Fruit fly (Drosophila melanogaster) whole organism, wandering third instar larva: ENCODE measurements around the gene CG14969.

Source experiments
- CrebA ChIP-seq: fragments of 200-800 bp; sonication (Bioruptor generic); optimal IDR thresholded peaks from 2 replicates; lab custom pipeline; 2016; ENCODE audit warnings: missing biosample characterization, mild to moderate bottlenecking, missing genetic modification characterization, borderline replicate concordance
- Dfd ChIP-seq: fragments of >200 bp; optimal IDR thresholded peaks from 2 replicates; lab custom pipeline; 2017; ENCODE audit warnings: missing biosample characterization, missing genetic modification characterization
- Dif ChIP-seq: fragments of 200-275, 200-300 bp; sonication (Bioruptor generic); optimal IDR thresholded peaks from 2 replicates; lab custom pipeline; 2018; ENCODE audit warnings: missing biosample characterization, missing genetic modification characterization; ENCODE audit not compliant: partially characterized antibody
- HLH106 ChIP-seq: fragments of 200-800 bp; optimal IDR thresholded peaks from 3 replicates; lab custom pipeline; 2019; ENCODE audit warnings: missing biosample characterization, mild to moderate bottlenecking, missing genetic modification characterization, moderate library complexity
- Hnf4 ChIP-seq: fragments of 200-800 bp; sonication (Bioruptor generic); optimal IDR thresholded peaks from 2 replicates; lab custom pipeline; 2016; ENCODE audit warnings: missing biosample characterization, mild to moderate bottlenecking, missing genetic modification characterization
- Hr83 ChIP-seq: fragments of 200-300 bp; sonication (Bioruptor generic); optimal IDR thresholded peaks from 2 replicates; lab custom pipeline; 2016; ENCODE audit warnings: missing biosample characterization, mild to moderate bottlenecking, missing genetic modification characterization, moderate library complexity; ENCODE audit not compliant: poor library complexity, severe bottlenecking
- Jra ChIP-seq: sonication (Bioruptor generic); optimal IDR thresholded peaks from 2 replicates; lab custom pipeline; 2016; ENCODE audit warnings: missing biosample characterization, missing genetic modification characterization
- Mio ChIP-seq: sonication (Bioruptor generic); optimal IDR thresholded peaks from 2 replicates; lab custom pipeline; 2016; ENCODE audit warnings: missing biosample characterization, missing genetic modification characterization
- Myc ChIP-seq: fragments of >200 bp; optimal IDR thresholded peaks from 2 replicates; lab custom pipeline; 2017
- N ChIP-seq: fragments of >200 bp; optimal IDR thresholded peaks from 2 replicates; lab custom pipeline; 2018; ENCODE audit warnings: missing biosample characterization, missing external identifiers, missing genetic modification characterization
- OdsH ChIP-seq: fragments of 200-800 bp; sonication (Bioruptor generic); optimal IDR thresholded peaks from 2 replicates; lab custom pipeline; 2016; ENCODE audit warnings: missing biosample characterization, mild to moderate bottlenecking, missing genetic modification characterization
- Rel ChIP-seq, 2 experiments: fragments of 200-800 bp; sonication (Bioruptor generic) in 1 of 2; optimal IDR thresholded peaks; 2 replicates in 1 of 2; 3 replicates in 1 of 2; lab custom pipeline; 2016 to 2019; ENCODE audit warnings: mild to moderate bottlenecking in 2 of 2, missing biosample characterization in 2 of 2, missing genetic modification characterization in 2 of 2, moderate library complexity in 1 of 2
- Sp1 ChIP-seq: fragments of 200-800 bp; sonication (Bioruptor generic); optimal IDR thresholded peaks from 3 replicates; lab custom pipeline; 2019; ENCODE audit warnings: missing biosample characterization, mild to moderate bottlenecking, missing genetic modification characterization, moderate library complexity
- br ChIP-seq: fragments of 200-800 bp; sonication (Bioruptor generic); optimal IDR thresholded peaks from 2 replicates; lab custom pipeline; 2016; ENCODE audit warnings: missing biosample characterization, missing genetic modification characterization
- dl ChIP-seq, 2 experiments: fragments of 175-275, 200-275 bp in 1 of 2; fragments of 200-275 bp in 1 of 2; sonication (Bioruptor generic); optimal IDR thresholded peaks; lab custom pipeline; 2018; ENCODE audit warnings: mild to moderate bottlenecking in 2 of 2, missing biosample characterization in 2 of 2, missing genetic modification characterization in 2 of 2, moderate library complexity in 2 of 2; ENCODE audit not compliant: partially characterized antibody in 2 of 2, insufficient read depth in 1 of 2
- dmrt93B ChIP-seq: fragments of 200-800 bp; sonication (Bioruptor generic); optimal IDR thresholded peaks from 2 replicates; lab custom pipeline; 2018; ENCODE audit warnings: missing biosample characterization, mild to moderate bottlenecking, missing genetic modification characterization
- foxo ChIP-seq, 2 experiments: fragments of 200-800 bp; sonication (Bioruptor generic); optimal IDR thresholded peaks; 2 replicates in 1 of 2; 3 replicates in 1 of 2; lab custom pipeline; 2016 to 2017; ENCODE audit warnings: missing biosample characterization in 2 of 2, missing genetic modification characterization in 2 of 2
- fru ChIP-seq: fragments of 200-800 bp; sonication (Bioruptor generic); optimal IDR thresholded peaks from 3 replicates; lab custom pipeline; 2016; ENCODE audit warnings: missing biosample characterization, mild to moderate bottlenecking, missing genetic modification characterization
- h ChIP-seq: fragments of 200-800 bp; sonication (Bioruptor generic); optimal IDR thresholded peaks from 3 replicates; lab custom pipeline; 2016; ENCODE audit warnings: missing biosample characterization, mild to moderate bottlenecking, missing genetic modification characterization
- jim ChIP-seq: fragments of 175-275, 200-325 bp; sonication (Bioruptor generic); optimal IDR thresholded peaks from 2 replicates; lab custom pipeline; 2016; ENCODE audit warnings: missing biosample characterization, mild to moderate bottlenecking, missing genetic modification characterization
- pan ChIP-seq: fragments of >200 bp; optimal IDR thresholded peaks from 2 replicates; lab custom pipeline; 2017
- psq ChIP-seq: fragments of 200-800 bp; sonication (Bioruptor generic); optimal IDR thresholded peaks from 3 replicates; lab custom pipeline; 2017; ENCODE audit warnings: missing biosample characterization, mild to moderate bottlenecking, missing genetic modification characterization, moderate library complexity
- sage ChIP-seq: fragments of 200-800 bp; sonication (Bioruptor generic); optimal IDR thresholded peaks from 2 replicates; lab custom pipeline; 2016; ENCODE audit warnings: missing biosample characterization, mild to moderate bottlenecking, missing genetic modification characterization
- sv ChIP-seq: fragments of 200-800 bp; sonication (Bioruptor generic); optimal IDR thresholded peaks from 3 replicates; lab custom pipeline; 2016; ENCODE audit warnings: missing biosample characterization, missing genetic modification characterization
- tai ChIP-seq: sonication (Bioruptor generic); optimal IDR thresholded peaks from 2 replicates; lab custom pipeline; 2016; ENCODE audit warnings: missing biosample characterization, missing genetic modification characterization
- usp ChIP-seq: fragments of >200 bp; optimal IDR thresholded peaks from 2 replicates; lab custom pipeline; 2017; ENCODE audit warnings: missing biosample characterization, missing genetic modification characterization
- woc ChIP-seq: sonication (Bioruptor generic); optimal IDR thresholded peaks from 2 replicates; lab custom pipeline; 2016; ENCODE audit warnings: missing biosample characterization, mild to moderate bottlenecking, missing genetic modification characterization

Gene CG14969

DNA sequence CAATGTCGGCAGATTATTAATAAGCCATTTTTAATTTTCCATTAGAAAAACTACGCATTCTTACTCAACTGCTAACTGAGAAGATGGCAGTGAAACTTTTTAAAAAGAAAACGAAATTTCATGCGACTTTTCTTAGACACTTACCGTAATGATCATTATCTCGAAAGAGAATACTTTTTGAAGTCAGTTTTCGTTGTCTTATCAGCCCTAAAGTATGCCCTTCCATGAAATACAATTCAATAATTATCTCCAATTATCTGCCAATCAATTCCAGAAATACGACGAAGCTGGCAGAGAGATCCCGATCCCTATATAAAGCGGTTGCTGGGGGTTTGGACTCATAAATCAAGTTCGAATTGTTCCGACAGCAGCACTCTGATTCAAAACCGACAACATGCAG lies 18.3 kb downstream of the CG14969 start, which contains the start of gene Drsl5:
Drsl5 (plus strand) TSS at position 341 of the 400 bp plus-strand sequence.
- TF ChIP-seq Jra: no peak
- TF ChIP-seq Myc (lab: Kevin White, UChicago): peak; percentile 24

DNA sequence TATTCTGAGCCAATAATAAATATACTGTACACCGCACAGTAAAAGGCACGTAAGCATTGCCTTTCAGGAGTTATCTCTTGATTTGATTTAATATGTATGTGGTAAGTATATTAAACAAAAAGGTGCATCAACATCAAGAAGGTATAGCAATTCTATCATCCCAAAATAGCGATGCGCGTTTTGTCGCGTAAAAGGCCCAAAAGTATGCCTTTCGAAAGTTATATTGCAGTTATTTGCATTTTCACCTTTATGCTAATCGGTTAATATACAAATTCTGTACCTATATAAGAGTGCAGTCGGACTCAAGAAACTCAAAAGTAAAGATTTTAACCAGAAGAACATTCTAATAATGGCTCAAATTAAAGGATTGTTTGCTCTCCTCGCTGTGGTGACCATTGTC lies 19.5 kb downstream of the CG14969 start, which contains the start of gene Drsl4:
Drsl4 (plus strand) TSS at position 333 of the 400 bp plus-strand sequence.
- peak; percentile 9 for TF ChIP-seq Hnf4 (GFP tag; lab: Kevin White, UChicago)
- no peak for TF ChIP-seq br (GFP tag; lab: Kevin White, UChicago)
- no peak for TF ChIP-seq foxo (GFP tag; optimal IDR thresholded peaks at IDR 0.05; lab: Kevin White, UChicago)
- TF ChIP-seq usp (GFP tag; lab: Kevin White, UChicago): no peak
- TF ChIP-seq Myc (lab: Kevin White, UChicago): peak; percentile 68
- no peak for TF ChIP-seq sv
- no peak for TF ChIP-seq jim
- TF ChIP-seq psq (GFP tag; lab: Kevin White, UChicago): no peak

DNA sequence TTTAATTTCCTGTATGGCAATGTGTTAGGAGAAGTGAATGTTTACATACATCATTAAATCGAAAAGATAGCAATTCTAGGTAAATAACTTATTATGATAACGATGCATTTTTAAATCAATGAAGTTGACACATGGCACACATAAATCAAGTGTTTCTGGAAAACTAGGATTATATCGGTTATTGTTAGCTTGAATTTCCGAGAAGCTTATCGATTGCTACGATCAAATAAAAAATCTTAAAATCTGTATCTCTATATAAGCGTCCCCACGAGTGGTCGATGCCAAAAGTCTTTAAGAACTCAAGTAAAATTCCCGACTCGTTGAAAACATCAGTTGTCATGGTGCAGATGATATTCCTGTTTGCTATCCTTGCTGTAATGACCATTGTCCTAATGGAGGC lies 20.1 kb downstream of the CG14969 start, which contains the start of gene Drsl3:
Drsl3 (plus strand) TSS at position 301 of the 400 bp plus-strand sequence.
- TF ChIP-seq pan (lab: Kevin White, UChicago) (no peak), jim (no peak), Hr83 (GFP tag; lab: Kevin White, UChicago) (no peak), sage (no peak), Sp1 (GFP tag; lab: Kevin White, UChicago) (no peak), h (no peak), CrebA (no peak), Dif (GFP tag; lab: Kevin White, UChicago) (no peak)

DNA sequence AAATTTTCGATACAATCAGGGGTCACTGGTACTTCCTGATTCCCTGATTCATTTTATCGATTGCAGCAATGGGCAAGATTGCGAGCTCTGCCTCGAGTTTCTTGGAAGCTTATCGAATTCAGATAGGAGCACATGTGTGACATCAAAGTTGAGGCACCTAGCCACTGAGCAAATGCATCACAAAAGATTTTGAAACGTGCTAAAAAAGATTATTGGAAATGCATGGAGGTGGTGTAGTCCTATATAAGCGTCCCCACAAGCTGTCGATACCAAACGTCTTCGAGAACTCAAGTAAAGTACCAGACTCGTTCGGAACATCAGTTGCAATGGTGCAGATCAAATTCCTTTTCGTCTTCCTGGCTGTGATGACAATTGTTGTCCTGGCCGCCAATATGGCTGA lies 20.7 kb downstream of the CG14969 start, which contains the start of gene Drsl2:
Drsl2 (plus strand) TSS at position 301 of the 400 bp plus-strand sequence.
- TF ChIP-seq dl (GFP tag; optimal IDR thresholded peaks at IDR 0.05; lab: Kevin White, UChicago; ENCODE audit: insufficient read depth in 1 of 2, partially characterized antibody in 2 of 2) (no peak), pan (lab: Kevin White, UChicago) (no peak), Jra (no peak), foxo (GFP tag; optimal IDR thresholded peaks at IDR 0.05; lab: Kevin White, UChicago) (no peak), sage (no peak), br (GFP tag; lab: Kevin White, UChicago) (no peak), psq (GFP tag; lab: Kevin White, UChicago) (no peak), fru (no peak), sv (no peak), h (no peak), OdsH (GFP tag; lab: Kevin White, UChicago) (no peak), Myc (lab: Kevin White, UChicago) (no peak), woc (GFP tag; lab: Kevin White, UChicago) (no peak), HLH106 (no peak), N (GFP tag; lab: Kevin White, UChicago) (no peak), Mio (GFP tag; lab: Kevin White, UChicago) (no peak)
- TF ChIP-seq, all 38 proteins: peak for 0

DNA sequence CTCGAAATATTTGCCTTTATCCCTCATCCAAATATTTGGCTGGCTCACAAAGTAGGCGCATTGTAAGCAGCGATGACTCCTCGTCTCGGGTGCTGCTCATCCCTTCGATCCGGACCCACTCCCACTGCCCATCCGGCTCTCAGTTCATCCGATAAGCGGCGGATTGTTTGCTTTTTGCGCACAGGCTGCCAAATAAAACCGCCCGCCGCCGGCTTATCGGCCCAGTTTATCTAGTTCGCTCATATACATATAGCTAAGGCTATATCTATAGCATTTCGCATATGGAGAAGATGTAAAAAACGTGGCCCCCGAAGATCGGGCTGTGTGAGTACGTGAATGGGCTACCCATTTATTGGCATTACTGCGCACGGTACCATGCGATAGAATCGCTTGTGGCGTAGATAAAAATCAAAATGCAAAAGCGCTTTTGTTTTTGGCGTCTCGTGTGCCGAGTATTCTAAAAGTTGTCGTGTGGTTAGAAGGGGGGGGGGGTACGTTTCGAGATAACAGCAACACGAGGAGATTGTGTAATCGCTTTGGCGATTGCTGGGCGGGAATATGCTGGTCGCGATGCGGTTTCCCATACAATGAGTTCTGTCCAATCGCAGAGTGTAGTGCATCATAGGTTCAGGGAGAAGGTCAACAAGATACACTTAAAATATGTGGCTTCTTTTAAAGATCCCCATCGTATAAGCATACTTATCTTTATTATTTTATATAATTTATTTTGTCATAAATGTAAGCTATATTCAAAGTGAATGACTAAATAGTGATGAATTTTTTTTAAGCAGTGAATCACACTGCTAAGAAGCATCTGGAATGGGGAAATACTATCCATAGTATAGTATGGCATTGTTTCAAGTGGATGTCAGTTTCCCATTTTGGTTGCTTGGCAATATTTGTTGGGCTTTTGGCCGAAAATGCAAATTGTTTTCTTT lies 25.8 kb downstream of the CG14969 start:
- TF ChIP-seq Dif (GFP tag; lab: Kevin White, UChicago) (no peak), br (GFP tag; lab: Kevin White, UChicago) (peak; percentile 20), OdsH (GFP tag; lab: Kevin White, UChicago) (peak; percentile 13), fru (peak; percentile 48), tai (GFP tag; lab: Kevin White, UChicago) (no peak), dmrt93B (no peak), h (peak; percentile 52), Dfd (no peak), Sp1 (GFP tag; lab: Kevin White, UChicago) (peak; percentile 6), Rel (GFP tag; optimal IDR thresholded peaks at IDR 0.05; lab: Kevin White, UChicago) (no peak), Rel (tag; optimal IDR thresholded peaks at IDR 0.05; lab: Kevin White, UChicago) (peak; percentile 10), sv (no peak)
- TF ChIP-seq, all 38 proteins: peak for 6
